Worm (Caenorhabditis elegans) whole organism, early embryonic: ENCODE data around the gene F40F9.3.

Source experiments
- B0310.2 ChIP-seq: sonication (generic microtip); optimal IDR thresholded peaks from 2 replicates; lab custom pipeline; 2016; ENCODE audit warnings: mild to moderate bottlenecking, missing genetic modification characterization, missing compliant biosample characterization
- F13C5.2 ChIP-seq: sonication (generic microtip); optimal IDR thresholded peaks from 2 replicates; lab custom pipeline; 2017; ENCODE audit warnings: mild to moderate bottlenecking, missing genetic modification characterization, inconsistent platforms, missing compliant biosample characterization
- aly-1 ChIP-seq: sonication (generic microtip); optimal IDR thresholded peaks from 2 replicates; lab custom pipeline; 2016; ENCODE audit warnings: missing genetic modification characterization, missing compliant biosample characterization
- ama-1 ChIP-seq: fragments of 150-350 bp; optimal IDR thresholded peaks from 2 replicates; lab custom pipeline; 2014
- ceh-13 ChIP-seq: fragments of 200-800 bp; sonication (Bioruptor generic); optimal IDR thresholded peaks from 2 replicates; lab custom pipeline; 2018; ENCODE audit warnings: mild to moderate bottlenecking, missing genetic modification characterization, missing compliant biosample characterization
- ceh-36 ChIP-seq: sonication (generic microtip); optimal IDR thresholded peaks from 2 replicates; lab custom pipeline; 2016; ENCODE audit warnings: missing genetic modification characterization, inconsistent platforms, missing compliant biosample characterization
- ets-7 ChIP-seq: sonication (generic microtip); optimal IDR thresholded peaks from 2 replicates; lab custom pipeline; 2016; ENCODE audit warnings: missing genotype, missing genetic modification characterization, missing compliant biosample characterization
- flt-1 ChIP-seq: fragments of 200-800 bp; sonication (Bioruptor generic); IDR thresholded peaks from 2 replicates; pipeline ENCODE4 v1.3.6; 2022; ENCODE audit warnings: missing genetic modification characterization, missing compliant biosample characterization
- hmbx-1 ChIP-seq: sonication (generic microtip); optimal IDR thresholded peaks from 2 replicates; lab custom pipeline; 2016; ENCODE audit warnings: mild to moderate bottlenecking, missing genetic modification characterization, missing compliant biosample characterization
- hmg-4 ChIP-seq: fragments of 200-800 bp; sonication (Bioruptor generic); optimal IDR thresholded peaks from 2 replicates; lab custom pipeline; 2018; ENCODE audit warnings: mild to moderate bottlenecking, missing genetic modification characterization, missing compliant biosample characterization
- hnd-1 ChIP-seq: sonication (generic microtip); optimal IDR thresholded peaks from 2 replicates; lab custom pipeline; 2016; ENCODE audit warnings: missing genetic modification characterization, missing compliant biosample characterization
- pes-1 ChIP-seq: fragments of 200-800 bp; sonication (Bioruptor generic); IDR thresholded peaks from 2 replicates; pipeline ENCODE4 v1.3.6; 2022; ENCODE audit warnings: missing genetic modification reagents, missing genetic modification characterization, missing compliant biosample characterization
- scrt-1 ChIP-seq: fragments of 200-800 bp; sonication (Bioruptor generic); IDR thresholded peaks from 2 replicates; pipeline ENCODE4 v1.3.6; 2022; ENCODE audit warnings: missing genetic modification characterization, missing compliant biosample characterization
- sea-1 ChIP-seq: fragments of 200-800 bp; sonication (Bioruptor generic); conservative IDR thresholded peaks from 2 replicates; pipeline ENCODE4 v1.3.6; 2022; ENCODE audit warnings: missing genetic modification characterization, missing compliant biosample characterization
- tbx-11 ChIP-seq: fragments of 200-800 bp; sonication (Bioruptor generic); IDR thresholded peaks from 2 replicates; pipeline ENCODE4 v1.3.6; 2022; ENCODE audit warnings: missing genetic modification characterization, missing compliant biosample characterization
- tbx-37 ChIP-seq: fragments of 200-800 bp; sonication (Bioruptor generic); conservative IDR thresholded peaks from 2 replicates; pipeline ENCODE4 v1.3.6; 2022; ENCODE audit warnings: missing genetic modification reagents, missing genetic modification characterization, missing compliant biosample characterization
- tra-4 ChIP-seq: sonication (generic microtip); optimal IDR thresholded peaks from 2 replicates; lab custom pipeline; 2017; ENCODE audit warnings: missing genetic modification characterization, missing compliant biosample characterization

F40F9.3 gene

ce11 chrV:9744934-9745333 lies 29.9 kb downstream of the F40F9.3 start, which contains the start of gene F58E6.13:
Gene F58E6.13, plus strand, starts transcription at chrV:9745234.
- TF ChIP-seq B0310.2 (tag; lab: Kevin White, UChicago) (no peak), tbx-11 (GFP tag; lab: Robert Waterston, UW) (no peak), ets-7 (tag; lab: Kevin White, UChicago) (no peak), pes-1 (GFP tag; lab: Robert Waterston, UW) (no peak), ceh-36 (tag; lab: Kevin White, UChicago) (no peak), sea-1 (GFP tag; lab: Robert Waterston, UW) (no peak), hmg-4 (GFP tag; lab: Kevin White, UChicago) (no peak), hmbx-1 (tag; lab: Kevin White, UChicago) (no peak), aly-1 (tag; lab: Kevin White, UChicago) (no peak), scrt-1 (no peak)

- no peak for TF ChIP-seq hmg-4 (GFP tag; lab: Kevin White, UChicago)
- no peak for TF ChIP-seq F13C5.2 (tag; lab: Kevin White, UChicago)
- no peak for TF ChIP-seq B0310.2 (tag; lab: Kevin White, UChicago)
- no peak for TF ChIP-seq sea-1 (GFP tag; lab: Robert Waterston, UW)
- no peak for TF ChIP-seq tbx-37 (GFP tag; lab: Robert Waterston, UW)
- no peak for TF ChIP-seq ceh-13 (GFP tag; lab: Kevin White, UChicago)
- no peak for TF ChIP-seq tbx-11 (GFP tag; lab: Robert Waterston, UW)
- TF ChIP-seq flt-1 (GFP tag; lab: Robert Waterston, UW): no peak
- TF ChIP-seq pes-1 (GFP tag; lab: Robert Waterston, UW): no peak
- no peak for TF ChIP-seq tra-4
- no peak for TF ChIP-seq scrt-1
- TF ChIP-seq aly-1 (tag; lab: Kevin White, UChicago): no peak
- TF ChIP-seq ama-1 (lab: Kevin White, UChicago): no peak
- TF ChIP-seq ets-7 (tag; lab: Kevin White, UChicago): no peak
- TF ChIP-seq ceh-36 (tag; lab: Kevin White, UChicago): no peak
- TF ChIP-seq hmbx-1 (tag; lab: Kevin White, UChicago): no peak
Measured at ce11 chrV:9750308-9750707, 35.3 kb downstream of the F40F9.3 start, which contains the start of gene F58E6.4. Gene F58E6.4, minus strand, starts transcription at chrV:9750408.

DNA sequence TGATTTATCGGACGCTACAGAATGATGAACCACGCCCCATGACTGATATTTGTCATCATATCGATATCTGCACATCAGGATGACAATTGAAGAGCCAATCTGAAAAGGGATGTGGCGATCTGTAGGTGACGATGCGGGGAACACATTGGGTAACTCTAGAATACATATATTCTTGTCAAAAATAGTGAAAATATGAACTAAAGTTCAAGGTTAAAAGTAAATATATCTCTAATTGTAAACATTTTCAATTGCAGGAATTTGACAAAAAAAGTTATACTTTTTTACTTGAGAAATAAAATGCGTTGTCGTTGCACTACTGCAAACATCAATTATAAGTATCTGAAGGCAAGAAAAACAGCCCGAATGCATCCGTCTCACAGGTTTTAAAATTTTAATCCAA lies 37.9 kb downstream of the F40F9.3 start, which contains the start of gene F58E6.6:
Gene F58E6.6, minus strand, starts transcription at position 101 of the 400 bp plus-strand sequence.
- TF ChIP-seq flt-1 (GFP tag; lab: Robert Waterston, UW) (no peak), ets-7 (tag; lab: Kevin White, UChicago) (no peak), B0310.2 (tag; lab: Kevin White, UChicago) (no peak), tbx-11 (GFP tag; lab: Robert Waterston, UW) (no peak), hmg-4 (GFP tag; lab: Kevin White, UChicago) (no peak), aly-1 (tag; lab: Kevin White, UChicago) (no peak), F13C5.2 (tag; lab: Kevin White, UChicago) (no peak), ceh-36 (tag; lab: Kevin White, UChicago) (no peak), ama-1 (lab: Kevin White, UChicago) (no peak), hmbx-1 (tag; lab: Kevin White, UChicago) (no peak), ceh-13 (GFP tag; lab: Kevin White, UChicago) (no peak), hnd-1 (no peak), tbx-37 (GFP tag; lab: Robert Waterston, UW) (no peak), scrt-1 (no peak), sea-1 (GFP tag; lab: Robert Waterston, UW) (no peak), tra-4 (no peak)

- no peak for TF ChIP-seq pes-1 (GFP tag; lab: Robert Waterston, UW)
- TF ChIP-seq tra-4: no peak
- no peak for TF ChIP-seq scrt-1
- TF ChIP-seq ama-1 (lab: Kevin White, UChicago): no peak
- TF ChIP-seq hmg-4 (GFP tag; lab: Kevin White, UChicago): no peak
- no peak for TF ChIP-seq ceh-36 (tag; lab: Kevin White, UChicago)
- no peak for TF ChIP-seq flt-1 (GFP tag; lab: Robert Waterston, UW)
- TF ChIP-seq ets-7 (tag; lab: Kevin White, UChicago): no peak
- TF ChIP-seq B0310.2 (tag; lab: Kevin White, UChicago): no peak
- TF ChIP-seq aly-1 (tag; lab: Kevin White, UChicago): no peak
- no peak for TF ChIP-seq hnd-1
- no peak for TF ChIP-seq tbx-37 (GFP tag; lab: Robert Waterston, UW)
Measured at ce11 chrV:9753554-9753953, 38.5 kb downstream of the F40F9.3 start.

- TF ChIP-seq tbx-11 (GFP tag; lab: Robert Waterston, UW): no peak
- no peak for TF ChIP-seq flt-1 (GFP tag; lab: Robert Waterston, UW)
- TF ChIP-seq B0310.2 (tag; lab: Kevin White, UChicago): no peak
- TF ChIP-seq F13C5.2 (tag; lab: Kevin White, UChicago): no peak
- no peak for TF ChIP-seq hmbx-1 (tag; lab: Kevin White, UChicago)
- TF ChIP-seq aly-1 (tag; lab: Kevin White, UChicago): no peak
- TF ChIP-seq tbx-37 (GFP tag; lab: Robert Waterston, UW): no peak
- no peak for TF ChIP-seq ets-7 (tag; lab: Kevin White, UChicago)
- no peak for TF ChIP-seq ama-1 (lab: Kevin White, UChicago)
- TF ChIP-seq ceh-36 (tag; lab: Kevin White, UChicago): no peak
- TF ChIP-seq hnd-1: no peak
- no peak for TF ChIP-seq ceh-13 (GFP tag; lab: Kevin White, UChicago)
- TF ChIP-seq scrt-1: no peak
- TF ChIP-seq pes-1 (GFP tag; lab: Robert Waterston, UW): no peak
- no peak for TF ChIP-seq tra-4
- TF ChIP-seq sea-1 (GFP tag; lab: Robert Waterston, UW): no peak
Measured at ce11 chrV:9754459-9754858, 39.5 kb downstream of the F40F9.3 start, which contains the start of gene F58E6.5. Gene F58E6.5, minus strand, starts transcription at chrV:9754559.

DNA sequence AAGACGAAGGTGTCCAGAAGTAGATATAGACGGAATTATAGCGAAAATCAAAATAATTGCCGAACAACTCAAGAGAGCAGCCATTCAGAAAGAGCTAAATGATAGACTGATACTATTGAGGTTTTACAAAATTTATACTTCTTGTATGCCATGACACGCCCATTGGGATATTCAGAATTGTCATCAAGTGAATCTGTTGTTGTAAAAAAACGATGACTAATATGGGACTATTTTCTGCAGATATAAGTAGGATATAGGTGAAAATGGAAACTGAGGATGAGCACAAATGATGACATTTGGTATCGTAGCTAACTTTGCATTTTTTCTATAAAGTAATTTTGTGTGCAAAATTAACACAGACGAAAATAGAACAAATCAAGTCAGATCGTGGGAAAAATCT lies 40.7 kb downstream of the F40F9.3 start, which contains the start of gene F58E6.8:
Gene F58E6.8, minus strand, starts transcription at position 101 of the 400 bp plus-strand sequence.
- TF ChIP-seq aly-1 (tag; lab: Kevin White, UChicago) (no peak), sea-1 (GFP tag; lab: Robert Waterston, UW) (no peak), hnd-1 (no peak), tbx-11 (GFP tag; lab: Robert Waterston, UW) (no peak), F13C5.2 (tag; lab: Kevin White, UChicago) (no peak), hmg-4 (GFP tag; lab: Kevin White, UChicago) (no peak), pes-1 (GFP tag; lab: Robert Waterston, UW) (no peak), B0310.2 (tag; lab: Kevin White, UChicago) (no peak), ets-7 (tag; lab: Kevin White, UChicago) (no peak), ceh-13 (GFP tag; lab: Kevin White, UChicago) (no peak), hmbx-1 (tag; lab: Kevin White, UChicago) (no peak)
